Worm (Caenorhabditis elegans): ENCODE measurements around the gene ubc-23.

The ubc-23 gene

DNA sequence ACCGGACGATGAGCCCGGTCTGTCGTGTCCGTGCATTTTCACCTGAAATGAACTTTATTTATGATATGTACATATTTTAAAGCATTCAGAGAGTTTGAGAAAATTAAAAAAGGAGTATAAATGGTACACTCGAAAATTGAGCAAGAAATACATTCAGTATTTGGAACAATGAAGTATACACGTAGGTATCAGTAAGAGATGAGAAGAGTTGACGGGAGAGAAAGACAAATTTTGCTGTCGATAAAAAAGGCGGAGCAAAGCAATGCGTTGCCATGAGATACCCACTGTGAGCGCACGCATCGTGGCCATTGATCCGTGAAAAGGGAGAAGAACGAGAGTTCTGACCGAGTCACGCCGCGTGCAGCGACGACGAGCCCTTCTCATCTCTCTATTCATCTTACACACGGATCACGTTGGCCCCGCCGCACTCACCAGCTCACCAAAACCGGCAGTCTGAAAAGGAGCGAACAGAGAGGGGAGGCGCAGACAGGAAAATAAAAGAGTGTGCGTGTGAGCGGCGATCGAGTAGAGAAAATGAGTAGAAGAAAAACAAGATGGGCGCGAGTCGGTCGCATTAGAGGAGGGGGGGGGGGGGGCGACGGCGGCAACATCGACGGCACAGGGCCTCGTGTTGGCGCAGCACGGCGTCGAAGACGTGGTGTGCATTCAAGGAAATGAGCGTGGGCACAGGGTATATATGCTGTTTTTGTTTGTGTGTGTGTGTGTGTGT, 37.9 kb upstream of the ubc-23 start, which contains the start of gene R04E5.8 (continued):
- TF ChIP-seq egl-44 (GFP tag; IDR thresholded peaks at IDR 0.05) (no peak), Y56A3A.18 (GFP tag; IDR thresholded peaks at IDR 0.05) (no peak), zfh-2 (GFP tag; conservative IDR thresholded peaks at IDR 0.05) (peak; percentile 97), nhr-27 (tag; optimal IDR thresholded peaks at IDR 0.05) (no peak), bed-1 (GFP tag; IDR thresholded peaks at IDR 0.05) (no peak), egl-18 (GFP tag; IDR thresholded peaks at IDR 0.05) (no peak), die-1 (tag; optimal IDR thresholded peaks at IDR 0.05) (no peak), madf-6 (GFP tag; IDR thresholded peaks at IDR 0.05) (no peak), snpc-3.4 (tag; optimal IDR thresholded peaks at IDR 0.05) (no peak), dox-1 (GFP tag; IDR thresholded peaks at IDR 0.05) (peak; percentile 71), unc-130 (GFP tag; optimal IDR thresholded peaks at IDR 0.05) (no peak), cebp-1 (GFP tag; IDR thresholded peaks at IDR 0.05) (no peak), cebp-1 (tag; optimal IDR thresholded peaks at IDR 0.05) (peak; percentile 63), lin-35 (GFP tag; optimal IDR thresholded peaks at IDR 0.05) (peak in 1 of 3 experiments; percentile 21), ztf-28 (GFP tag; IDR thresholded peaks at IDR 0.05) (no peak), efl-1 (GFP tag; optimal IDR thresholded peaks at IDR 0.05) (no peak), zim-3 (tag; optimal IDR thresholded peaks at IDR 0.05) (no peak), aptf-2 (GFP tag; conservative IDR thresholded peaks at IDR 0.05) (no peak), ets-4 (GFP tag; optimal IDR thresholded peaks at IDR 0.05) (no peak), lin-40 (tag; optimal IDR thresholded peaks at IDR 0.05) (peak; percentile 46), madf-8 (GFP tag; conservative IDR thresholded peaks at IDR 0.05) (no peak), rpc-1 (optimal IDR thresholded peaks at IDR 0.05) (no peak), rpc-1 (tag; optimal IDR thresholded peaks at IDR 0.05) (no peak), ekl-4 (GFP tag; IDR thresholded peaks at IDR 0.05) (no peak), B0019.2 (GFP tag; conservative IDR thresholded peaks at IDR 0.05) (no peak), hrde-1 (tag; optimal IDR thresholded peaks at IDR 0.05; ENCODE audit: borderline replicate concordance) (no peak)

DNA sequence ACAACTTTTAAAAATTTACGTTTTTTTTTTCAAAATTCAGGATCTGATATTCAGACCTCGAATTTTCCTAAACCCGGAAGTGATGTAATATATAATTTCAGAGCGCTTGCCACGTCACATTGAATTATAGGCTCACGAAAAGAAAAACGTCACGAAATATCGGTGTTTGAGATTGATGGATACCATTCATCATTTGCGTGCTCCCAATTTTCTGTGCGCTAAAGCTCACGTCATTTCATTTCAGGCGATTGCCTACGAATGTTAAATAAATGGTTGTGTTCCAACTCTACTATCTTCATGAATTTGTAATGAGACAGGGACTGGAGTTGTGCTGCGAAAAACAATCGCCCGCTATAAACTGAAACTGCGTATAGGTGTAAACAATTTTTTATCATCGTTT, 35.3 kb upstream of the ubc-23 start:
- TF ChIP-seq K12H6.12 (tag; optimal IDR thresholded peaks at IDR 0.05): no peak
- no peak for TF ChIP-seq ama-1 (optimal IDR thresholded peaks at IDR 0.05)
- TF ChIP-seq ama-1 (GFP tag; optimal IDR thresholded peaks at IDR 0.05): no peak
- no peak for TF ChIP-seq rpc-1 (optimal IDR thresholded peaks at IDR 0.05)
- TF ChIP-seq rpc-1 (tag; optimal IDR thresholded peaks at IDR 0.05): no peak
- no peak for TF ChIP-seq ztf-6 (GFP tag; IDR thresholded peaks at IDR 0.05)
- TF ChIP-seq cebp-2 (GFP tag; IDR thresholded peaks at IDR 0.05): no peak
- TF ChIP-seq snpc-1.1 (tag; optimal IDR thresholded peaks at IDR 0.05; ENCODE audit: insufficient read depth): no peak
- TF ChIP-seq mcd-1 (GFP tag; IDR thresholded peaks at IDR 0.05): no peak
- no peak for TF ChIP-seq dox-1 (GFP tag; IDR thresholded peaks at IDR 0.05)
- no peak for TF ChIP-seq attf-5 (GFP tag; optimal IDR thresholded peaks at IDR 0.05)
- TF ChIP-seq ztf-28 (GFP tag; IDR thresholded peaks at IDR 0.05): no peak
- TF ChIP-seq nhr-80 (tag; optimal IDR thresholded peaks at IDR 0.05): no peak
- no peak for TF ChIP-seq bed-2 (GFP tag; IDR thresholded peaks at IDR 0.05)
- no peak for TF ChIP-seq tbp1 (GFP tag; optimal IDR thresholded peaks at IDR 0.05)
- no peak for TF ChIP-seq let-607 (tag; optimal IDR thresholded peaks at IDR 0.05)
- TF ChIP-seq egl-44 (GFP tag; IDR thresholded peaks at IDR 0.05): no peak
- no peak for TF ChIP-seq F22D6.2 (tag; optimal IDR thresholded peaks at IDR 0.05)

Data from whole organism, young adult.